Worm (Caenorhabditis elegans) whole organism, L4/young adult: ENCODE results near the gene ZK688.7.

Experiments
- W03F9.2 ChIP-seq: fragments of 150-350 bp; optimal IDR thresholded peaks from 2 replicates; lab custom pipeline; 2014; ENCODE audit warnings: missing biosample characterization, missing genetic modification characterization
- dao-5 ChIP-seq: sonication (generic microtip); optimal IDR thresholded peaks from 2 replicates; lab custom pipeline; 2016; ENCODE audit warnings: missing genotype, missing genetic modification characterization, moderate library complexity, missing compliant biosample characterization
- him-1 ChIP-seq: sonication (generic microtip); optimal IDR thresholded peaks from 2 replicates; lab custom pipeline; 2016; ENCODE audit warnings: missing genotype, missing genetic modification reagents, missing genetic modification characterization, missing compliant biosample characterization

- TF ChIP-seq him-1 = no peak
- TF ChIP-seq dao-5 (tag; lab: Kevin White, UChicago) = no peak
- no peak for TF ChIP-seq W03F9.2 (tag; lab: Kevin White, UChicago)
These were observed 26.6 kb downstream of the ZK688.7 start, which contains the start of gene ZK688.11 for ce11 chrIII:7884863-7885262.
